Worm (Caenorhabditis elegans) whole organism, L4 larva: ENCODE measurements around the gene T24A6.20.

Source experiments
- egl-27 ChIP-seq: sonication (generic microtip); optimal IDR thresholded peaks from 3 replicates; lab custom pipeline; 2017; ENCODE audit warnings: missing biosample characterization, missing genetic modification reagents, missing genetic modification characterization
- lim-7 ChIP-seq: fragments of 200-800 bp; sonication (Bioruptor generic); IDR thresholded peaks from 2 replicates; pipeline ENCODE4 v1.3.6; 2022; ENCODE audit warnings: missing genetic modification characterization, missing compliant biosample characterization
- lin-15B ChIP-seq: fragments of 150-350 bp; sonication (generic microtip); optimal IDR thresholded peaks from 3 replicates; lab custom pipeline; 2014; ENCODE audit warnings: missing biosample characterization, missing genetic modification characterization
- lsy-2 ChIP-seq, 2 experiments: fragments of 150-350 bp in 1 of 2; sonication (generic microtip) in 1 of 2; optimal IDR thresholded peaks; 2 replicates each; lab custom pipeline; 2014 to 2017; ENCODE audit warnings: missing biosample characterization in 2 of 2, missing genetic modification characterization in 2 of 2
- skn-1 ChIP-seq: fragments of 150-350 bp; optimal IDR thresholded peaks from 2 replicates; lab custom pipeline; 2014; ENCODE audit warnings: missing biosample characterization, missing genetic modification characterization
- spr-1 ChIP-seq: sonication (generic microtip); optimal IDR thresholded peaks from 2 replicates; lab custom pipeline; 2016; ENCODE audit warnings: mild to moderate bottlenecking, missing genetic modification characterization, missing compliant biosample characterization
- zip-11 ChIP-seq: fragments of 200-800 bp; sonication (Bioruptor generic); IDR thresholded peaks from 2 replicates; pipeline ENCODE4 v1.3.6; 2022; ENCODE audit warnings: missing genetic modification characterization, missing compliant biosample characterization
- zip-2 ChIP-seq: fragments of 150-350 bp; optimal IDR thresholded peaks from 2 replicates; lab custom pipeline; 2014; ENCODE audit warnings: missing biosample characterization, missing genetic modification characterization

ce11 chrV:3581643-3582042, 28.7 kb downstream of the T24A6.20 start:
- TF ChIP-seq egl-27 (no peak), zip-2 (tag; lab: Kevin White, UChicago) (no peak), spr-1 (tag; lab: Kevin White, UChicago) (no peak), lin-15B (tag; lab: Kevin White, UChicago) (no peak), lim-7 (GFP tag; lab: Robert Waterston, UW) (no peak), zip-11 (GFP tag; lab: Robert Waterston, UW) (no peak), skn-1 (tag; lab: Kevin White, UChicago) (no peak), lsy-2 (tag; optimal IDR thresholded peaks at IDR 0.05; lab: Kevin White, UChicago) (no peak)
